Worm (Caenorhabditis elegans) whole organism, L1 larva: Measurements from ENCODE around the gene F09C12.8.

Source experiments
- ces-1 ChIP-seq: fragments of 150-350 bp; optimal IDR thresholded peaks from 2 replicates; lab custom pipeline; 2014; ENCODE audit warnings: missing biosample characterization, missing genetic modification reagents, missing genetic modification characterization
- dpl-1 ChIP-seq, 3 experiments: fragments of 150-350 bp in 2 of 3; sonication (generic microtip) in 1 of 3; optimal IDR thresholded peaks; 2 replicates each; lab custom pipeline; 2014 to 2017; ENCODE audit warnings: missing biosample characterization in 3 of 3, missing genetic modification characterization in 3 of 3, missing genetic modification reagents in 3 of 3
- elt-3 ChIP-seq, 6 experiments: fragments of 150-350 bp in 1 of 6; sonication (generic microtip); optimal IDR thresholded peaks; 2 replicates each; lab custom pipeline; 2017 to 2018; ENCODE audit warnings: missing biosample characterization in 6 of 6, missing genetic modification characterization in 6 of 6, inconsistent platforms in 1 of 6
- fos-1 ChIP-seq: fragments of 150-350 bp; optimal IDR thresholded peaks from 2 replicates; lab custom pipeline; 2014; ENCODE audit warnings: missing biosample characterization, missing genetic modification characterization
- nhr-28 ChIP-seq: fragments of 150-350 bp; optimal IDR thresholded peaks from 2 replicates; lab custom pipeline; 2014; ENCODE audit warnings: missing biosample characterization, missing genetic modification characterization
- tbx-2 ChIP-seq: sonication (generic microtip); optimal IDR thresholded peaks from 2 replicates; lab custom pipeline; 2016; ENCODE audit warnings: missing genetic modification characterization, missing compliant biosample characterization
- tlp-1 ChIP-seq: fragments of 150-350 bp; optimal IDR thresholded peaks from 2 replicates; lab custom pipeline; 2014; ENCODE audit warnings: missing biosample characterization, missing genetic modification characterization
- zag-1 ChIP-seq: fragments of 150-350 bp; optimal IDR thresholded peaks from 2 replicates; lab custom pipeline; 2014; ENCODE audit warnings: missing biosample characterization, missing genetic modification characterization

- no peak for TF ChIP-seq nhr-28
- TF ChIP-seq zag-1 (tag; lab: Kevin White, UChicago): no peak
- no peak for TF ChIP-seq tlp-1
- TF ChIP-seq fos-1 (tag; lab: Kevin White, UChicago): no peak
- TF ChIP-seq ces-1 (GFP tag; lab: Kevin White, UChicago): no peak
- TF ChIP-seq tbx-2 (tag; lab: Kevin White, UChicago): no peak
- no peak for TF ChIP-seq dpl-1 (GFP tag; optimal IDR thresholded peaks at IDR 0.05; lab: Kevin White, UChicago)
- no peak for TF ChIP-seq elt-3 (tag; optimal IDR thresholded peaks at IDR 0.05; lab: Kevin White, UChicago)
These were observed 44.3 kb upstream of the F09C12.8 start, which contains the start of gene C27A2.8 for ce11 chrII:5067927-5068326.
